Worm (Caenorhabditis elegans) whole organism, young adult: ENCODE results near the gene F47F2.1.

Source experiments
- B0019.2 ChIP-seq: fragments of 200-800 bp; sonication (Bioruptor generic); conservative IDR thresholded peaks from 2 replicates; pipeline ENCODE4 v1.3.6; 2022; ENCODE audit warnings: missing genetic modification reagents, missing genetic modification characterization, missing compliant biosample characterization
- B0336.3 ChIP-seq: fragments of 200-800 bp; sonication (Bioruptor generic); IDR thresholded peaks from 2 replicates; pipeline ENCODE4 v1.3.6; 2022; ENCODE audit warnings: missing genetic modification characterization, missing compliant biosample characterization
- F10E7.11 ChIP-seq: sonication (generic microtip); optimal IDR thresholded peaks from 2 replicates; lab custom pipeline; 2017; ENCODE audit warnings: mild to moderate bottlenecking, missing genetic modification characterization, moderate library complexity, missing compliant biosample characterization
- F23B12.7 ChIP-seq: sonication (generic microtip); optimal IDR thresholded peaks from 2 replicates; lab custom pipeline; 2017; ENCODE audit warnings: missing genetic modification characterization, mild to moderate bottlenecking, missing compliant biosample characterization, antibody characterized with exemption, moderate library complexity; ENCODE audit not compliant: insufficient read depth
- T07F8.4 ChIP-seq: sonication (generic microtip); optimal IDR thresholded peaks from 2 replicates; lab custom pipeline; 2016; ENCODE audit warnings: mild to moderate bottlenecking, missing genetic modification characterization, moderate library complexity, missing compliant biosample characterization
- ZK185.1 ChIP-seq: sonication (generic microtip); optimal IDR thresholded peaks from 2 replicates; lab custom pipeline; 2016; ENCODE audit warnings: mild to moderate bottlenecking, missing genetic modification characterization, missing compliant biosample characterization; ENCODE audit not compliant: poor library complexity, severe bottlenecking
- aptf-2 ChIP-seq: fragments of 200-800 bp; sonication (Bioruptor generic); conservative IDR thresholded peaks from 2 replicates; pipeline ENCODE4 v1.3.6; 2022; ENCODE audit warnings: missing genetic modification reagents, missing genetic modification characterization, missing compliant biosample characterization
- attf-5 ChIP-seq: fragments of 200-800 bp; sonication (Bioruptor generic); optimal IDR thresholded peaks from 2 replicates; lab custom pipeline; 2018; ENCODE audit warnings: mild to moderate bottlenecking, missing genetic modification characterization, missing compliant biosample characterization
- ceh-100 ChIP-seq: fragments of 200-800 bp; sonication (Bioruptor generic); IDR thresholded peaks from 2 replicates; pipeline ENCODE4 v1.3.6; 2022; ENCODE audit warnings: missing genetic modification reagents, missing genetic modification characterization, missing compliant biosample characterization
- dox-1 ChIP-seq: fragments of 200-800 bp; sonication (Bioruptor generic); IDR thresholded peaks from 2 replicates; pipeline ENCODE4 v1.3.6; 2022; ENCODE audit warnings: missing genetic modification reagents, missing genetic modification characterization, missing compliant biosample characterization
- efl-1 ChIP-seq: fragments of 150-350 bp; optimal IDR thresholded peaks from 2 replicates; lab custom pipeline; 2014; ENCODE audit warnings: missing biosample characterization, missing genetic modification reagents, missing genetic modification characterization
- egl-18 ChIP-seq: fragments of 200-800 bp; sonication (Bioruptor generic); IDR thresholded peaks from 2 replicates; pipeline ENCODE4 v1.3.6; 2022; ENCODE audit warnings: missing genetic modification reagents, missing genetic modification characterization, missing compliant biosample characterization
- egrh-3 ChIP-seq: fragments of 200-800 bp; sonication (Bioruptor generic); IDR thresholded peaks from 2 replicates; pipeline ENCODE4 v1.3.6; 2022; ENCODE audit warnings: missing genetic modification reagents, missing genetic modification characterization, missing compliant biosample characterization
- gei-17 ChIP-seq: fragments of 200-800 bp; sonication (Bioruptor generic); optimal IDR thresholded peaks from 2 replicates; lab custom pipeline; 2018; ENCODE audit warnings: mild to moderate bottlenecking, missing genetic modification characterization, missing compliant biosample characterization
- hmg-1.2 ChIP-seq: fragments of 200-800 bp; sonication (Bioruptor generic); IDR thresholded peaks from 2 replicates; pipeline ENCODE4 v1.3.6; 2022; ENCODE audit warnings: missing genetic modification reagents, missing genetic modification characterization, missing compliant biosample characterization
- hmg-20 ChIP-seq: fragments of 200-800 bp; sonication (Bioruptor generic); IDR thresholded peaks from 2 replicates; pipeline ENCODE4 v1.3.6; 2022; ENCODE audit warnings: missing genetic modification reagents, missing genetic modification characterization, missing compliant biosample characterization
- lir-1 ChIP-seq: fragments of 200-800 bp; sonication (Bioruptor generic); conservative IDR thresholded peaks from 2 replicates; pipeline ENCODE4 v1.3.6; 2022; ENCODE audit warnings: missing genetic modification reagents, missing genetic modification characterization, missing compliant biosample characterization
- lsl-1 ChIP-seq: fragments of 200-800 bp; sonication (Bioruptor generic); optimal IDR thresholded peaks from 2 replicates; lab custom pipeline; 2018; ENCODE audit warnings: mild to moderate bottlenecking, missing genetic modification characterization, moderate library complexity, missing compliant biosample characterization
- madf-6 ChIP-seq: fragments of 200-800 bp; sonication (Bioruptor generic); IDR thresholded peaks from 2 replicates; pipeline ENCODE4 v1.3.6; 2022; ENCODE audit warnings: missing genetic modification reagents, missing genetic modification characterization, missing compliant biosample characterization
- mcd-1 ChIP-seq: fragments of 200-800 bp; sonication (Bioruptor generic); IDR thresholded peaks from 2 replicates; pipeline ENCODE4 v1.3.6; 2022; ENCODE audit warnings: missing genetic modification reagents, missing genetic modification characterization, missing compliant biosample characterization
- mel-28 ChIP-seq: sonication (generic microtip); optimal IDR thresholded peaks from 2 replicates; lab custom pipeline; 2016; ENCODE audit warnings: borderline replicate concordance, mild to moderate bottlenecking, missing genetic modification characterization, missing compliant biosample characterization
- nfya-2 ChIP-seq: fragments of 200-800 bp; sonication (Bioruptor generic); IDR thresholded peaks from 2 replicates; pipeline ENCODE4 v1.3.6; 2022; ENCODE audit warnings: missing genetic modification reagents, missing genetic modification characterization, missing compliant biosample characterization
- nfyb-1 ChIP-seq: fragments of 200-800 bp; sonication (Bioruptor generic); IDR thresholded peaks from 2 replicates; pipeline ENCODE4 v1.3.6; 2022; ENCODE audit warnings: missing genetic modification reagents, missing genetic modification characterization, missing compliant biosample characterization
- nhr-80 ChIP-seq: sonication (generic microtip); optimal IDR thresholded peaks from 2 replicates; lab custom pipeline; 2016; ENCODE audit warnings: missing genetic modification characterization, missing compliant biosample characterization
- repo-1 ChIP-seq: sonication (generic microtip); optimal IDR thresholded peaks from 2 replicates; lab custom pipeline; 2017; ENCODE audit warnings: mild to moderate bottlenecking, missing genetic modification characterization, missing compliant biosample characterization
- sdz-38 ChIP-seq: sonication (generic microtip); optimal IDR thresholded peaks from 2 replicates; lab custom pipeline; 2016; ENCODE audit warnings: missing genotype, missing genetic modification characterization, missing compliant biosample characterization
- sea-2 ChIP-seq: fragments of 200-800 bp; sonication (Bioruptor generic); IDR thresholded peaks from 2 replicates; pipeline ENCODE4 v1.3.6; 2022; ENCODE audit warnings: missing genetic modification characterization, missing compliant biosample characterization
- sptf-2 ChIP-seq: fragments of 200-800 bp; sonication (Bioruptor generic); optimal IDR thresholded peaks from 2 replicates; lab custom pipeline; 2018; ENCODE audit warnings: mild to moderate bottlenecking, missing genetic modification characterization, missing compliant biosample characterization
- tbp1 ChIP-seq: fragments of 200-800 bp; sonication (Bioruptor generic); optimal IDR thresholded peaks from 2 replicates; lab custom pipeline; 2018; ENCODE audit warnings: mild to moderate bottlenecking, missing genetic modification characterization, missing compliant biosample characterization
- unc-130 ChIP-seq: sonication (generic microtip); optimal IDR thresholded peaks from 2 replicates; lab custom pipeline; 2016; ENCODE audit warnings: missing genetic modification reagents, missing genetic modification characterization, missing compliant biosample characterization
- zfh-2 ChIP-seq: fragments of 200-800 bp; sonication (Bioruptor generic); conservative IDR thresholded peaks from 2 replicates; pipeline ENCODE4 v1.3.6; 2022; ENCODE audit warnings: missing genetic modification reagents, missing genetic modification characterization, missing compliant biosample characterization
- zim-3 ChIP-seq: sonication (generic microtip); optimal IDR thresholded peaks from 2 replicates; lab custom pipeline; 2017; ENCODE audit warnings: mild to moderate bottlenecking, missing genetic modification characterization, moderate library complexity, missing compliant biosample characterization
- ztf-22 ChIP-seq: fragments of 200-800 bp; sonication (Bioruptor generic); optimal IDR thresholded peaks from 2 replicates; lab custom pipeline; 2018; ENCODE audit warnings: mild to moderate bottlenecking, missing genetic modification characterization, moderate library complexity, missing compliant biosample characterization

Gene F47F2.1

DNA sequence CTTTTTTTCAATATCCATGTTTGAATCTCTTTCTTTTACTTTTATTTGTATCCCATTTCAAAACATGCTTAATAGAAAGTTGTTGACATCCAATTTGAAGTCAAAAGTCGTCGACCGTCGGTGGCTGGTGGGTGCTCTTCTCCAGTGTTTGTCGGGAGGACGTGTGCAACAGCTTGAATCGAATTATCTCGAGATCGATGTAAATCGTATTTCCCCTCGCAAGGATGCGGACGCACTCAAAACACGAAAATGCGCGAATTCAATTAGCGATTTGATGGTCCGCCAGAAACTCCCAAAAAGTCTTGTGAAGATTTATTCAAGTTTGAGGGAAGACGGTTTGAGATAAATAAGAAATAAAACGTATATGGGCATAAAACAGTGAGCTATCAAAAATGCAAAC, 2.6 kb upstream of the F47F2.1 start:
- TF ChIP-seq tbp1 (GFP tag; lab: Kevin White, UChicago) (no peak), efl-1 (no peak), egl-18 (GFP tag; lab: Robert Waterston, UW) (no peak), unc-130 (GFP tag; lab: Kevin White, UChicago) (no peak), mcd-1 (GFP tag; lab: Robert Waterston, UW) (no peak), sdz-38 (no peak), repo-1 (tag; lab: Kevin White, UChicago) (no peak), hmg-1.2 (GFP tag; lab: Robert Waterston, UW) (no peak), lir-1 (no peak), dox-1 (GFP tag; lab: Robert Waterston, UW) (no peak)

DNA sequence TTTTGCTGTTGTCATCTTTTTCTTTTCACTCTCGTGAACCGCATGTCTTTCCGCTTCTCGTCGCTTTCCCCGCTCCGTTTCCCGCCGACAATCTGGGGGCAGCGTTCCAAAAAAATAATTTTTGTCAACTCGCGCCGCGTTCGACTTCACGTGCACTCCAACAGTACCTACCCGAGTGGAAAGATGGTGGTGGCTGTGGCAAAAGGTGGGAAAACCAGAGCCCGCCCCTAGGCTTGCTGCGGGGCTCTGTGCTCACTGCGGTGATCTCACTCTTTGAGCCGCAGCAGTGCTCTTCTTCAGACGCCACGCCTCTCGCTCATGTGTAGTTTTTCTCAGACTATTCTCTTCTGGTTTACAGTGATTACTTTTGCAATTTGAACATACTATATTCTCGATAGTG, 9.3 kb downstream of the F47F2.1 start:
- peak; percentile 50; the same call in 1 of the 2 replicates for TF ChIP-seq egrh-3 (GFP tag; lab: Robert Waterston, UW)
- no peak for TF ChIP-seq nfya-2 (GFP tag; lab: Robert Waterston, UW)
- TF ChIP-seq B0336.3 (GFP tag; lab: Robert Waterston, UW), result no peak
- 0 out of 2 replicates have a peak, but pooled peaks have one; percentile 35 for TF ChIP-seq lir-1
- TF ChIP-seq ZK185.1, result no peak
- peak; percentile 87 for TF ChIP-seq zfh-2 (GFP tag; lab: Robert Waterston, UW)
- no peak for TF ChIP-seq madf-6 (GFP tag; lab: Robert Waterston, UW)
- TF ChIP-seq, all 124 proteins: peak for 3

DNA sequence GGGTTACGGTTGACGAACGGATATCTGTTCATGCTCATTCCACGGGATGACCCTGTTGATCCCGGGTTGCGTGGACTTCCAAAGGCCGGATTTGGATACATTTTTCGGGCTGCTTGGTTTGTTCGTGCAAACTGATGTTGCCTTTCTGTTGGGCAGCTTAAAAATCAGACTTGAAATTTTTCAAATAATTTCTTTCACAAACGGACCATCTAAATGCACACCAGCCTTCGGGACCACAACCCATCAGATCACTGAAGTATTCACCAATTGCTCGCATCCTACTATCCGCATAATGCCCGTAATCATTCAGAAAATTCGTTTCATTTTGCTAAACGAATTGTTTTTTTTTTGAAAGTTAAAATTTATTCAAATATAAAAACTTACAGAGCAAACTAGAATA, 17.2 kb downstream of the F47F2.1 start, which contains the start of gene F47F2.3:
Gene F47F2.3 (minus strand): TSS at position 101 of the 400 bp plus-strand sequence.
- TF ChIP-seq ceh-100 (GFP tag; lab: Robert Waterston, UW), result no peak
- TF ChIP-seq lsl-1 (GFP tag; lab: Kevin White, UChicago), result no peak
- TF ChIP-seq F23B12.7 (tag; lab: Kevin White, UChicago), result no peak
- TF ChIP-seq ztf-22 (GFP tag; lab: Kevin White, UChicago), result no peak
- no peak for TF ChIP-seq sptf-2
- TF ChIP-seq sea-2, result no peak
- no peak for TF ChIP-seq hmg-1.2 (GFP tag; lab: Robert Waterston, UW)
- no peak for TF ChIP-seq nfyb-1 (GFP tag; lab: Robert Waterston, UW)
- no peak for TF ChIP-seq aptf-2 (GFP tag; lab: Robert Waterston, UW)
- no peak for TF ChIP-seq nhr-80 (tag; lab: Kevin White, UChicago)
- TF ChIP-seq hmg-20 (GFP tag; lab: Robert Waterston, UW), result no peak
- TF ChIP-seq, all 124 proteins: peak for 0

DNA sequence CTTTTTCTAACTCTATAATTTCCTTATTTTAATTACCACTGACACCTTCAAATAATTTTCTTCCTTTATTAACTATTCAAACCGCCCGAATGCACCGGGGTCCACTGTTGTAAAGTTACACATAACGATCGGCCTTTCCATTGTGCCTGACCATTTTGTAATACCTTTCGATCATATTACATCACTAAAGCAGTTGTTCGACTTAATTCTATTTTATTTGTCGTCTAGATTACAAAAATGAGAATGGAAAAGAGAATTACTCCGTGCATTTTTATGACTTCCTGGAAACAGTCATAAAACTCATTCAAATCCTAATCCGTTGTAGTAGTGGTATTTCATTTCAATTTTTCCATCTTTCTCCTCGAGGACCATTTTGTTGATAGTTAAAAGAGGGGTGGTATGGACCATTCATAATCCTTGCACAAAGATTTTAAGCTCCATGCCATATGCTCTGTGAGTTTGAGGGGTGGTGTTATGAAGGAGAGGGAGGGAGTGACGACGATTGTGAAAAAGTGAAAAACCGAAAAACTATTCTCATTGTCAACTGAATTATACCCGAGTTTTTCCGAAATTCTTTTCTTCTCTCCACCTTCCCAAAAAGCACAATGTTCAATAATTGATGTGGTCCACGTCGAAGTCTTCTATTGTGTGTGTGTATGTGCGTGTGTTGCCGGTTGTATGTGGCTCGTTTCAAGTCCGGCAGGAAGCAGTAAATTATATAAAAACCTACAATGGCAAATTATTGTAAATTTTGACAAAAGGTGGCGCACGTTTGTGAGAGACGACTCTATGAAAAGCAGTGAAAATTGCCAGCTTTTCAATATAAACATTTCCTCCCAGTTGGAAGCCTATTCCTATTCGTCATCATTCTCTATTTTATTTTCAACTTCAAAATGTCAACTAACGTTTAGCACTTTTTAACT, 20.2 kb downstream of the F47F2.1 start:
- TF ChIP-seq gei-17 (GFP tag; lab: Kevin White, UChicago), result no peak
- no peak for TF ChIP-seq mcd-1 (GFP tag; lab: Robert Waterston, UW)
- TF ChIP-seq mel-28 (tag; lab: Kevin White, UChicago), result no peak
- no peak for TF ChIP-seq B0019.2 (GFP tag; lab: Robert Waterston, UW)
- TF ChIP-seq zim-3, result no peak
- no peak for TF ChIP-seq F10E7.11
- no peak for TF ChIP-seq attf-5 (GFP tag; lab: Kevin White, UChicago)
- no peak for TF ChIP-seq T07F8.4 (tag; lab: Kevin White, UChicago)
